Fruit fly (Drosophila melanogaster) whole organism, wandering third instar larva: Measurements from ENCODE around the gene CG6409.

Experiments used
- CG9705 ChIP-seq: fragments of 200-800 bp; sonication (Bioruptor generic); optimal IDR thresholded peaks from 2 replicates; lab custom pipeline; 2018; ENCODE audit warnings: missing biosample characterization, mild to moderate bottlenecking, missing genetic modification characterization
- Dfd ChIP-seq: fragments of >200 bp; optimal IDR thresholded peaks from 2 replicates; lab custom pipeline; 2017; ENCODE audit warnings: missing biosample characterization, missing genetic modification characterization
- Dif ChIP-seq: fragments of 200-275, 200-300 bp; sonication (Bioruptor generic); optimal IDR thresholded peaks from 2 replicates; lab custom pipeline; 2018; ENCODE audit warnings: missing biosample characterization, missing genetic modification characterization; ENCODE audit not compliant: partially characterized antibody
- Hnf4 ChIP-seq: fragments of 200-800 bp; sonication (Bioruptor generic); optimal IDR thresholded peaks from 2 replicates; lab custom pipeline; 2016; ENCODE audit warnings: missing biosample characterization, mild to moderate bottlenecking, missing genetic modification characterization
- Hr78 ChIP-seq: fragments of >200 bp; optimal IDR thresholded peaks from 2 replicates; lab custom pipeline; 2017; ENCODE audit warnings: missing biosample characterization, missing genetic modification characterization
- Jra ChIP-seq: sonication (Bioruptor generic); optimal IDR thresholded peaks from 2 replicates; lab custom pipeline; 2016; ENCODE audit warnings: missing biosample characterization, missing genetic modification characterization
- dsf ChIP-seq: sonication (Bioruptor generic); optimal IDR thresholded peaks from 2 replicates; lab custom pipeline; 2016; ENCODE audit warnings: missing biosample characterization, missing genetic modification characterization, borderline replicate concordance
- foxo ChIP-seq, 2 experiments: fragments of 200-800 bp; sonication (Bioruptor generic); optimal IDR thresholded peaks; 2 replicates in 1 of 2; 3 replicates in 1 of 2; lab custom pipeline; 2016 to 2017; ENCODE audit warnings: missing biosample characterization in 2 of 2, missing genetic modification characterization in 2 of 2

dm6 chr3L:10833222-10833621 is 49.0 kb downstream of the CG6409 start:
- TF ChIP-seq Hnf4 (GFP tag; lab: Kevin White, UChicago) = no peak
- TF ChIP-seq Dif (GFP tag; lab: Kevin White, UChicago) = no peak
- TF ChIP-seq Jra (GFP tag; lab: Kevin White, UChicago) = no peak
- TF ChIP-seq dsf (GFP tag; lab: Kevin White, UChicago) = no peak
- no peak for TF ChIP-seq foxo (GFP tag; optimal IDR thresholded peaks at IDR 0.05; lab: Kevin White, UChicago)
- TF ChIP-seq CG9705 (GFP tag; lab: Kevin White, UChicago) = no peak
- no peak for TF ChIP-seq Hr78
- TF ChIP-seq Dfd (GFP tag; lab: Kevin White, UChicago) = no peak
